Worm (Caenorhabditis elegans): ENCODE results near the gene C18H7.12.

Gene C18H7.12

ce11 chrIV:587729-588128 is at the start of gene C18H7.12:
Gene C18H7.12, minus strand, starts transcription at chrIV:587829.
- TF ChIP-seq ceh-18 (tag; optimal IDR thresholded peaks at IDR 0.05) (no peak), ahr-1 (tag; optimal IDR thresholded peaks at IDR 0.05) (no peak), hlh-6 (tag; optimal IDR thresholded peaks at IDR 0.05) (no peak), nfya-1 (tag; optimal IDR thresholded peaks at IDR 0.05) (no peak), ttx-3 (tag; optimal IDR thresholded peaks at IDR 0.05) (no peak), fax-1 (tag; optimal IDR thresholded peaks at IDR 0.05) (no peak), F13H6.1 (tag; optimal IDR thresholded peaks at IDR 0.05) (no peak), fkh-10 (GFP tag; optimal IDR thresholded peaks at IDR 0.05) (no peak), tbx-7 (tag; optimal IDR thresholded peaks at IDR 0.05) (no peak), nhr-232 (tag; optimal IDR thresholded peaks at IDR 0.05) (no peak), ceh-9 (tag; optimal IDR thresholded peaks at IDR 0.05) (no peak)

- TF ChIP-seq mec-3 (tag; optimal IDR thresholded peaks at IDR 0.05; ENCODE audit: borderline replicate concordance) (no peak), dmd-4 (tag; optimal IDR thresholded peaks at IDR 0.05; ENCODE audit: borderline replicate concordance) (no peak), dve-1 (tag; optimal IDR thresholded peaks at IDR 0.05) (no peak), ceh-31 (tag; optimal IDR thresholded peaks at IDR 0.05) (no peak), sox-2 (GFP tag; IDR thresholded peaks at IDR 0.05) (no peak), nhr-232 (tag; optimal IDR thresholded peaks at IDR 0.05) (no peak), odd-2 (tag; optimal IDR thresholded peaks at IDR 0.05) (no peak), sox-4 (tag; optimal IDR thresholded peaks at IDR 0.05) (no peak)
Measured at ce11 chrIV:633565-633964, 45.9 kb upstream of the C18H7.12 start.

DNA sequence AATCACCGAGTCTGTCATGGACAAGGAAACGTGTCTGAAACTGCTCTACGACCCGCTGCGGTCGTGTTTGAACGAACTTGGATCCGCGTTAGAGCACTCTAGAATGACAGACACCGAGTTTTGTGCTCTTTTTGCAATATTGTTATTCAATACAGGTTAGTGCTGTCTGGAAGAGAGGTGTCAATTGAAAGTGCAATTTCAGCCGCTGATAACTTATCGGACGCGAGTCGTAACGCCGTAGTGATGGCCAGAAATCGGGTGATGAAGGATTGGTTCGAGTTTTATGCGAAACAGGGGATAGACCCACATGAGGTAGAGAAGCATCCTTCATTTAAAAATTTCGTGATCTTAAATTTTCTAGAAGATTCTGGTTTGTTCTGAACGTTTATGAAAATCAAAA is 44.2 kb upstream of the C18H7.12 start:
- no peak for TF ChIP-seq sox-2 (GFP tag; IDR thresholded peaks at IDR 0.05)
- no peak for TF ChIP-seq hlh-30 (tag; optimal IDR thresholded peaks at IDR 0.05; ENCODE audit: insufficient read depth)
- TF ChIP-seq ahr-1 (tag; optimal IDR thresholded peaks at IDR 0.05) = no peak
- no peak for TF ChIP-seq gmeb-2 (tag; optimal IDR thresholded peaks at IDR 0.05)
- TF ChIP-seq ceh-31 (tag; optimal IDR thresholded peaks at IDR 0.05) = no peak
- TF ChIP-seq T23F11.4 (GFP tag; optimal IDR thresholded peaks at IDR 0.05) = no peak
- no peak for TF ChIP-seq ceh-2 (tag; optimal IDR thresholded peaks at IDR 0.05)
- no peak for TF ChIP-seq pha-4 (tag; optimal IDR thresholded peaks at IDR 0.05)
- TF ChIP-seq odd-2 (tag; optimal IDR thresholded peaks at IDR 0.05) = no peak
- TF ChIP-seq tbx-7 (tag; optimal IDR thresholded peaks at IDR 0.05) = no peak
- no peak for TF ChIP-seq elt-2 (tag; optimal IDR thresholded peaks at IDR 0.05)
- TF ChIP-seq dve-1 (tag; optimal IDR thresholded peaks at IDR 0.05) = no peak
- no peak for TF ChIP-seq K09A11.1 (tag; optimal IDR thresholded peaks at IDR 0.05; ENCODE audit: insufficient read depth)
- no peak for TF ChIP-seq C38D4.7 (GFP tag; optimal IDR thresholded peaks at IDR 0.05)
- no peak for TF ChIP-seq C08G9.2 (tag; optimal IDR thresholded peaks at IDR 0.05)
- TF ChIP-seq che-1 (tag; optimal IDR thresholded peaks at IDR 0.05) = no peak
- TF ChIP-seq elt-4 (tag; optimal IDR thresholded peaks at IDR 0.05) = no peak
- no peak for TF ChIP-seq syd-9 (tag; optimal IDR thresholded peaks at IDR 0.05)

DNA sequence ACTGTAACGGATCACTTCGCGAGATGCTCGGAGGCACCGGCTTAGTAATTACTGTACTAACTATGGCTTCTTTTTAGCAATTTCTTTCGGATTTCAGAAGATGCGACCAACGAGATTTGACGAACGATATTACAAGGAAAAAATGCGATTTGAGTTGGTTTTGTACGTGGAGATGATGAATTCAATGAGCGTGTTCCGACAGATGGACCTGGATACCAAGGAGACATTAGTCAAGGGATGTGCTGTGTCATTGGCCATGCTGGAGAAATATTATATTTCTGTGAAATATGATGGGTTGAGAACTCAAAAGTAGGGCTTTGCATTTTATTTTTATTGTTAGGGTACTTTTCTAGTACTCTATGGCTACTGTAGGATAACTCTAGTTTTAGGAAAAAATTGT is 43.0 kb upstream of the C18H7.12 start:
- TF ChIP-seq rnt-1 (tag; optimal IDR thresholded peaks at IDR 0.05) = no peak
- no peak for TF ChIP-seq nhr-232 (tag; optimal IDR thresholded peaks at IDR 0.05)
- no peak for TF ChIP-seq ceh-9 (tag; optimal IDR thresholded peaks at IDR 0.05)
- TF ChIP-seq tbx-7 (tag; optimal IDR thresholded peaks at IDR 0.05) = no peak
- no peak for TF ChIP-seq hlh-13 (GFP tag; optimal IDR thresholded peaks at IDR 0.05)
- no peak for TF ChIP-seq pag-3 (tag; optimal IDR thresholded peaks at IDR 0.05; ENCODE audit: borderline replicate concordance)
- no peak for TF ChIP-seq ceh-24 (tag; optimal IDR thresholded peaks at IDR 0.05)

- no peak for TF ChIP-seq sdc-2 (tag; optimal IDR thresholded peaks at IDR 0.05)
- TF ChIP-seq unc-3 (GFP tag; conservative IDR thresholded peaks at IDR 0.05) = no peak
- no peak for TF ChIP-seq unc-3 (tag; optimal IDR thresholded peaks at IDR 0.05)
- TF ChIP-seq dve-1 (tag; optimal IDR thresholded peaks at IDR 0.05) = no peak
- TF ChIP-seq pha-2 (tag; optimal IDR thresholded peaks at IDR 0.05) = no peak
- no peak for TF ChIP-seq K09A11.1 (tag; optimal IDR thresholded peaks at IDR 0.05; ENCODE audit: insufficient read depth)
Measured at ce11 chrIV:627237-627636, 39.6 kb upstream of the C18H7.12 start, which contains the start of gene nhr-76. Gene nhr-76, plus strand, starts transcription at chrIV:627537.
